Worm (Caenorhabditis elegans) whole organism, L2 larva: ENCODE results near the gene F55E10.4.

Experiments
- F13H6.1 ChIP-seq: sonication (generic microtip); optimal IDR thresholded peaks from 2 replicates; lab custom pipeline; 2016; ENCODE audit warnings: missing genetic modification characterization, missing compliant biosample characterization
- ZK546.5 ChIP-seq: sonication (generic microtip); optimal IDR thresholded peaks from 2 replicates; lab custom pipeline; 2017; ENCODE audit warnings: missing biosample characterization, missing genetic modification characterization
- egl-27 ChIP-seq: sonication (generic microtip); optimal IDR thresholded peaks from 3 replicates; lab custom pipeline; 2017; ENCODE audit warnings: missing biosample characterization, missing genetic modification reagents, missing genetic modification characterization
- fos-1 ChIP-seq: fragments of 150-350 bp; optimal IDR thresholded peaks from 2 replicates; lab custom pipeline; 2014; ENCODE audit warnings: missing biosample characterization, missing genetic modification characterization
- lsy-2 ChIP-seq, 2 experiments: fragments of 150-350 bp in 1 of 2; sonication (generic microtip) in 1 of 2; optimal IDR thresholded peaks; 2 replicates each; lab custom pipeline; 2014 to 2017; ENCODE audit warnings: missing biosample characterization in 2 of 2, missing genetic modification characterization in 2 of 2
- nhr-10 ChIP-seq: sonication (generic microtip); optimal IDR thresholded peaks from 2 replicates; lab custom pipeline; 2017; ENCODE audit warnings: missing biosample characterization, missing genetic modification characterization
- nhr-12 ChIP-seq: fragments of 150-350 bp; optimal IDR thresholded peaks from 2 replicates; lab custom pipeline; 2014; ENCODE audit warnings: missing biosample characterization, missing genetic modification characterization
- nhr-25 ChIP-seq: fragments of 150-350 bp; sonication (generic microtip); optimal IDR thresholded peaks from 3 replicates; lab custom pipeline; 2014; ENCODE audit warnings: missing biosample characterization, missing genetic modification characterization
- peb-1 ChIP-seq: fragments of 150-350 bp; optimal IDR thresholded peaks from 2 replicates; lab custom pipeline; 2014; ENCODE audit warnings: missing biosample characterization, missing genetic modification characterization
- unc-62 ChIP-seq: fragments of 150-350 bp; optimal IDR thresholded peaks from 2 replicates; lab custom pipeline; 2014; ENCODE audit warnings: missing biosample characterization, missing genetic modification reagents, missing genetic modification characterization

- no peak for TF ChIP-seq unc-62
- TF ChIP-seq nhr-10 (tag; lab: Kevin White, UChicago) = no peak
- TF ChIP-seq nhr-12 = no peak
- TF ChIP-seq ZK546.5 (tag; lab: Kevin White, UChicago) = no peak
- TF ChIP-seq F13H6.1 (tag; lab: Kevin White, UChicago) = no peak
- TF ChIP-seq egl-27 (tag; lab: Kevin White, UChicago) = no peak
- no peak for TF ChIP-seq fos-1
- TF ChIP-seq nhr-25 = no peak
- TF ChIP-seq peb-1 = no peak
- no peak for TF ChIP-seq lsy-2 (tag; optimal IDR thresholded peaks at IDR 0.05; lab: Kevin White, UChicago)
Measured at ce11 chrX:8354284-8354784, 26.6 kb upstream of the F55E10.4 start.
